Worm (Caenorhabditis elegans) whole organism, L4 larva: ENCODE results near the gene ndx-9.

Source experiments
- F10B5.3 ChIP-seq: sonication (generic microtip); optimal IDR thresholded peaks from 2 replicates; lab custom pipeline; 2016; ENCODE audit warnings: mild to moderate bottlenecking, missing genetic modification characterization, missing compliant biosample characterization
- F26F4.8 ChIP-seq: fragments of 200-800 bp; sonication (Bioruptor generic); conservative IDR thresholded peaks from 2 replicates; pipeline ENCODE4 v1.3.6; 2022; ENCODE audit warnings: missing genetic modification characterization, missing compliant biosample characterization
- F49E8.2 ChIP-seq: sonication (generic microtip); optimal IDR thresholded peaks from 2 replicates; lab custom pipeline; 2016; ENCODE audit warnings: missing compliant biosample characterization, mild to moderate bottlenecking, missing genetic modification characterization, borderline replicate concordance
- R02D3.7 ChIP-seq: fragments of 150-350 bp; sonication (generic microtip); optimal IDR thresholded peaks from 3 replicates; lab custom pipeline; 2014; ENCODE audit warnings: missing biosample characterization, missing genetic modification characterization
- Y105C5A.15 ChIP-seq: fragments of 200-800 bp; sonication (Bioruptor generic); IDR thresholded peaks from 2 replicates; pipeline ENCODE4 v1.3.6; 2022; ENCODE audit warnings: missing genetic modification characterization, missing compliant biosample characterization
- Y48G9A.11 ChIP-seq: fragments of 200-800 bp; sonication (Bioruptor generic); IDR thresholded peaks from 2 replicates; pipeline ENCODE4 v1.3.6; 2022; ENCODE audit warnings: missing genetic modification reagents, missing genetic modification characterization, missing compliant biosample characterization
- ZK337.2 ChIP-seq: fragments of 200-800 bp; sonication (Bioruptor generic); IDR thresholded peaks from 2 replicates; pipeline ENCODE4 v1.3.6; 2022; ENCODE audit warnings: missing genetic modification reagents, missing genetic modification characterization, missing compliant biosample characterization
- aly-2 ChIP-seq: sonication (generic microtip); optimal IDR thresholded peaks from 2 replicates; lab custom pipeline; 2018; ENCODE audit warnings: missing biosample characterization, missing genetic modification characterization
- attf-4 ChIP-seq: sonication (generic microtip); optimal IDR thresholded peaks from 3 replicates; lab custom pipeline; 2017; ENCODE audit warnings: missing biosample characterization, missing genetic modification characterization
- ceh-28 ChIP-seq: fragments of 150-350 bp; optimal IDR thresholded peaks from 2 replicates; lab custom pipeline; 2014; ENCODE audit warnings: missing biosample characterization, missing genetic modification reagents, missing genetic modification characterization
- ceh-32 ChIP-seq: sonication (generic microtip); optimal IDR thresholded peaks from 2 replicates; lab custom pipeline; 2016; ENCODE audit warnings: mild to moderate bottlenecking, missing genetic modification characterization, missing compliant biosample characterization; ENCODE audit not compliant: poor library complexity
- ceh-44 ChIP-seq: fragments of 200-800 bp; sonication (Bioruptor generic); IDR thresholded peaks from 2 replicates; pipeline ENCODE4 v1.3.6; 2022; ENCODE audit warnings: missing genetic modification reagents, missing genetic modification characterization, missing compliant biosample characterization
- ceh-62 ChIP-seq: sonication (generic microtip); optimal IDR thresholded peaks from 2 replicates; lab custom pipeline; 2017; ENCODE audit warnings: missing biosample characterization, missing genetic modification characterization
- ces-1 ChIP-seq: fragments of 150-350 bp; sonication (generic microtip); optimal IDR thresholded peaks from 4 replicates; lab custom pipeline; 2014; ENCODE audit warnings: missing biosample characterization, missing genetic modification reagents, missing genetic modification characterization
- cey-2 ChIP-seq: sonication (generic microtip); optimal IDR thresholded peaks from 3 replicates; lab custom pipeline; 2017; ENCODE audit warnings: missing genetic modification characterization, mild to moderate bottlenecking, missing compliant biosample characterization, antibody characterized with exemption, borderline replicate concordance; ENCODE audit not compliant: insufficient read depth
- daf-8 ChIP-seq: fragments of 200-800 bp; sonication (Bioruptor generic); IDR thresholded peaks from 2 replicates; pipeline ENCODE4 v1.3.6; 2022; ENCODE audit warnings: missing genetic modification characterization, missing compliant biosample characterization
- dmd-6 ChIP-seq: fragments of 200-800 bp; sonication (Bioruptor generic); IDR thresholded peaks from 2 replicates; pipeline ENCODE4 v1.3.6; 2022; ENCODE audit warnings: missing genetic modification reagents, missing genetic modification characterization, missing compliant biosample characterization
- dmd-8 ChIP-seq: fragments of 200-800 bp; sonication (Bioruptor generic); IDR thresholded peaks from 2 replicates; pipeline ENCODE4 v1.3.6; 2022; ENCODE audit warnings: missing genetic modification characterization, missing compliant biosample characterization
- dpl-1 ChIP-seq: fragments of 150-350 bp; optimal IDR thresholded peaks from 2 replicates; lab custom pipeline; 2014; ENCODE audit warnings: missing biosample characterization, missing genetic modification reagents, missing genetic modification characterization
- duxl-1 ChIP-seq: sonication (generic microtip); optimal IDR thresholded peaks from 2 replicates; lab custom pipeline; 2016; ENCODE audit warnings: mild to moderate bottlenecking, missing genetic modification characterization, moderate library complexity, missing compliant biosample characterization; ENCODE audit not compliant: poor library complexity
- fos-1 ChIP-seq: fragments of 150-350 bp; optimal IDR thresholded peaks from 2 replicates; lab custom pipeline; 2014; ENCODE audit warnings: missing biosample characterization, missing genetic modification characterization
- gei-8 ChIP-seq: fragments of 200-800 bp; sonication (Bioruptor generic); optimal IDR thresholded peaks from 2 replicates; lab custom pipeline; 2018; ENCODE audit warnings: mild to moderate bottlenecking, missing genetic modification characterization, missing compliant biosample characterization
- hmg-1.1 ChIP-seq: fragments of 200-800 bp; sonication (Bioruptor generic); IDR thresholded peaks from 2 replicates; pipeline ENCODE4 v1.3.6; 2022; ENCODE audit warnings: missing genetic modification reagents, missing genetic modification characterization, missing compliant biosample characterization
- lim-7 ChIP-seq: fragments of 200-800 bp; sonication (Bioruptor generic); IDR thresholded peaks from 2 replicates; pipeline ENCODE4 v1.3.6; 2022; ENCODE audit warnings: missing genetic modification characterization, missing compliant biosample characterization
- lin-15B ChIP-seq: fragments of 150-350 bp; sonication (generic microtip); optimal IDR thresholded peaks from 3 replicates; lab custom pipeline; 2014; ENCODE audit warnings: missing biosample characterization, missing genetic modification characterization
- lir-3 ChIP-seq: sonication (generic microtip); optimal IDR thresholded peaks from 2 replicates; lab custom pipeline; 2016; ENCODE audit warnings: mild to moderate bottlenecking, missing genetic modification characterization, missing compliant biosample characterization
- lsy-2 ChIP-seq, 2 experiments: fragments of 150-350 bp in 1 of 2; sonication (generic microtip) in 1 of 2; optimal IDR thresholded peaks; 2 replicates each; lab custom pipeline; 2014 to 2017; ENCODE audit warnings: missing biosample characterization in 2 of 2, missing genetic modification characterization in 2 of 2
- madf-5 ChIP-seq, 2 experiments: fragments of 200-800 bp; sonication (Bioruptor generic); IDR thresholded peaks; 2 replicates each; pipeline ENCODE4 v1.3.6; 2022; ENCODE audit warnings: missing compliant biosample characterization in 2 of 2, missing genetic modification characterization in 2 of 2
- madf-9 ChIP-seq: fragments of 200-800 bp; sonication (Bioruptor generic); conservative IDR thresholded peaks from 2 replicates; pipeline ENCODE4 v1.3.6; 2022; ENCODE audit warnings: missing genetic modification reagents, missing genetic modification characterization, missing compliant biosample characterization
- mdl-1 ChIP-seq, 2 experiments: fragments of 150-350 bp in 1 of 2; sonication (generic microtip) in 1 of 2; optimal IDR thresholded peaks; 2 replicates each; lab custom pipeline; 2014 to 2017; ENCODE audit warnings: missing biosample characterization in 2 of 2, missing genetic modification characterization in 2 of 2
- mdt-29 ChIP-seq: fragments of 200-800 bp; sonication (Bioruptor generic); IDR thresholded peaks from 2 replicates; pipeline ENCODE4 v1.3.6; 2022; ENCODE audit warnings: missing genetic modification reagents, missing genetic modification characterization, missing compliant biosample characterization
- mes-2 ChIP-seq: sonication (generic microtip); optimal IDR thresholded peaks from 2 replicates; lab custom pipeline; 2016; ENCODE audit warnings: missing genotype, mild to moderate bottlenecking, missing genetic modification characterization, missing compliant biosample characterization; ENCODE audit not compliant: poor library complexity, severe bottlenecking
- mxl-2 ChIP-seq: fragments of 200-800 bp; sonication (Bioruptor generic); conservative IDR thresholded peaks from 2 replicates; pipeline ENCODE4 v1.3.6; 2022; ENCODE audit warnings: missing genetic modification reagents, missing genetic modification characterization, missing compliant biosample characterization
- nhr-102 ChIP-seq: sonication (generic microtip); optimal IDR thresholded peaks from 2 replicates; lab custom pipeline; 2016; ENCODE audit warnings: mild to moderate bottlenecking, missing genetic modification characterization, moderate library complexity, missing compliant biosample characterization
- nhr-237 ChIP-seq: sonication (generic microtip); optimal IDR thresholded peaks from 2 replicates; lab custom pipeline; 2017; ENCODE audit warnings: missing biosample characterization, missing genetic modification characterization
- nhr-48 ChIP-seq: sonication (generic microtip); optimal IDR thresholded peaks from 2 replicates; lab custom pipeline; 2016; ENCODE audit warnings: mild to moderate bottlenecking, missing genetic modification characterization, missing compliant biosample characterization
- pqm-1 ChIP-seq: sonication (generic microtip); optimal IDR thresholded peaks from 2 replicates; lab custom pipeline; 2017; ENCODE audit warnings: missing biosample characterization, missing genetic modification characterization
- rbr-2 ChIP-seq: sonication (generic microtip); optimal IDR thresholded peaks from 2 replicates; lab custom pipeline; 2016; ENCODE audit warnings: missing genotype, missing genetic modification characterization, missing compliant biosample characterization
- saeg-2 ChIP-seq: fragments of 200-800 bp; sonication (Bioruptor generic); IDR thresholded peaks from 2 replicates; pipeline ENCODE4 v1.3.6; 2022; ENCODE audit warnings: missing genetic modification reagents, missing genetic modification characterization, missing compliant biosample characterization
- sdz-12 ChIP-seq: fragments of 200-800 bp; sonication (Bioruptor generic); optimal IDR thresholded peaks from 2 replicates; lab custom pipeline; 2018; ENCODE audit warnings: mild to moderate bottlenecking, missing genetic modification characterization, missing compliant biosample characterization
- set-16 ChIP-seq: fragments of 200-800 bp; sonication (Bioruptor generic); IDR thresholded peaks from 2 replicates; pipeline ENCODE4 v1.3.6; 2022; ENCODE audit warnings: missing genetic modification reagents, missing genetic modification characterization, missing compliant biosample characterization
- skn-1 ChIP-seq: fragments of 150-350 bp; optimal IDR thresholded peaks from 2 replicates; lab custom pipeline; 2014; ENCODE audit warnings: missing biosample characterization, missing genetic modification characterization
- snpc-4 ChIP-seq: fragments of 150-350 bp; optimal IDR thresholded peaks from 2 replicates; lab custom pipeline; 2014; ENCODE audit warnings: missing biosample characterization, missing genetic modification characterization
- spr-1 ChIP-seq: sonication (generic microtip); optimal IDR thresholded peaks from 2 replicates; lab custom pipeline; 2016; ENCODE audit warnings: mild to moderate bottlenecking, missing genetic modification characterization, missing compliant biosample characterization
- tag-97 ChIP-seq: fragments of 200-800 bp; sonication (Bioruptor generic); IDR thresholded peaks from 2 replicates; pipeline ENCODE4 v1.3.6; 2022; ENCODE audit warnings: missing genetic modification characterization, missing compliant biosample characterization
- tra-1 ChIP-seq: fragments of 200-800 bp; sonication (Bioruptor generic); IDR thresholded peaks from 2 replicates; pipeline ENCODE4 v1.3.6; 2022; ENCODE audit warnings: missing genetic modification reagents, missing genetic modification characterization, missing compliant biosample characterization
- unc-130 ChIP-seq: sonication (generic microtip); optimal IDR thresholded peaks from 2 replicates; lab custom pipeline; 2016; ENCODE audit warnings: missing genetic modification reagents, missing genetic modification characterization, missing compliant biosample characterization
- vab-7 ChIP-seq: fragments of 200-800 bp; sonication (Bioruptor generic); IDR thresholded peaks from 2 replicates; pipeline ENCODE4 v1.3.6; 2022; ENCODE audit warnings: missing genetic modification reagents, missing genetic modification characterization, missing compliant biosample characterization
- zag-1 ChIP-seq: fragments of 150-350 bp; optimal IDR thresholded peaks from 2 replicates; lab custom pipeline; 2014; ENCODE audit warnings: missing biosample characterization, missing genetic modification characterization
- zip-11 ChIP-seq: fragments of 200-800 bp; sonication (Bioruptor generic); IDR thresholded peaks from 2 replicates; pipeline ENCODE4 v1.3.6; 2022; ENCODE audit warnings: missing genetic modification characterization, missing compliant biosample characterization
- zip-2 ChIP-seq: fragments of 150-350 bp; optimal IDR thresholded peaks from 2 replicates; lab custom pipeline; 2014; ENCODE audit warnings: missing biosample characterization, missing genetic modification characterization
- ztf-11 ChIP-seq: fragments of 150-350 bp; optimal IDR thresholded peaks from 2 replicates; lab custom pipeline; 2014; ENCODE audit warnings: missing biosample characterization, missing genetic modification characterization
- ztf-7 ChIP-seq: fragments of 150-350 bp; optimal IDR thresholded peaks from 2 replicates; lab custom pipeline; 2014; ENCODE audit warnings: missing biosample characterization, missing genetic modification characterization

ndx-9 gene

DNA sequence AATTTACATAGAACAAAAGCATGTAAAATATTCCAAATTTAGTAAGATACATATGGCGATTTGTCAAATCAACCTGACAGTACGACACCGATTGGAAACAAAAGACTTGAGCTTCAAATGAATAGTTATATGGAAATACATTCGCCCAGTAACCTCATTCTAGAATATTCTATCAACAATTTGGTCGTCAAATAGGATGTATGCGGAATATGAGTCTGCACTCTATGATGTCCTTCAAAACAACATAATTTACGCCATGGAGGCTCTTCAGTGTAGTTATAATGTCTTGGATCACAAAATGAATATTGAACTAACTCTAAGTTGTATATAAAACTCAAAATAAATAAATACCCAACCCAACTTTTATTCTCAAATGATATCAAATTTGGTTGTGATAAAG lies 14.8 kb upstream of the ndx-9 start (continued):
- TF ChIP-seq saeg-2 (no peak), daf-8 (GFP tag; lab: Robert Waterston, UW) (no peak), F26F4.8 (no peak), Y105C5A.15 (GFP tag; lab: Robert Waterston, UW) (no peak), ZK337.2 (no peak), ceh-44 (GFP tag; lab: Robert Waterston, UW) (no peak), aly-2 (tag; lab: Kevin White, UChicago) (no peak), zag-1 (no peak), zip-2 (no peak), vab-7 (no peak), Y48G9A.11 (GFP tag; lab: Robert Waterston, UW) (no peak), nhr-48 (no peak), hmg-1.1 (GFP tag; lab: Robert Waterston, UW) (peak; percentile 14; the same call in 1 of the 2 replicates), unc-130 (GFP tag; lab: Kevin White, UChicago) (no peak), mdt-29 (GFP tag; lab: Robert Waterston, UW) (no peak), ceh-28 (tag; lab: Kevin White, UChicago) (no peak), pqm-1 (tag; lab: Kevin White, UChicago) (no peak), lir-3 (tag; lab: Kevin White, UChicago) (no peak), mes-2 (tag; lab: Kevin White, UChicago) (peak; percentile 15), snpc-4 (tag; lab: Kevin White, UChicago) (no peak), mdl-1 (tag; optimal IDR thresholded peaks at IDR 0.05; lab: Kevin White, UChicago) (no peak), ceh-32 (tag; lab: Kevin White, UChicago) (no peak), tra-1 (GFP tag; lab: Robert Waterston, UW) (peak; percentile 29; the same call in 1 of the 2 replicates), dmd-6 (GFP tag; lab: Robert Waterston, UW) (no peak), spr-1 (tag; lab: Kevin White, UChicago) (no peak), lin-15B (no peak), tag-97 (GFP tag; lab: Robert Waterston, UW) (no peak), R02D3.7 (no peak), zip-11 (no peak), rbr-2 (tag; lab: Kevin White, UChicago) (no peak), gei-8 (GFP tag; lab: Kevin White, UChicago) (no peak), sdz-12 (GFP tag; lab: Kevin White, UChicago) (no peak), fos-1 (tag; lab: Kevin White, UChicago) (no peak), lsy-2 (tag; optimal IDR thresholded peaks at IDR 0.05; lab: Kevin White, UChicago) (peak in 1 of 2 experiments; percentile 45), F49E8.2 (no peak), cey-2 (tag; lab: Kevin White, UChicago) (no peak), madf-9 (no peak), set-16 (GFP tag; lab: Robert Waterston, UW) (no peak), attf-4 (tag; lab: Kevin White, UChicago) (no peak), ztf-7 (tag; lab: Kevin White, UChicago) (no peak), duxl-1 (tag; lab: Kevin White, UChicago) (no peak), dmd-8 (GFP tag; lab: Robert Waterston, UW) (no peak), nhr-237 (tag; lab: Kevin White, UChicago) (no peak), madf-5 (GFP tag; IDR thresholded peaks at IDR 0.05; lab: Robert Waterston, UW) (no peak), skn-1 (no peak), mxl-2 (GFP tag; lab: Robert Waterston, UW) (no peak), nhr-102 (tag; lab: Kevin White, UChicago) (no peak), ceh-62 (tag; lab: Kevin White, UChicago) (no peak), lim-7 (GFP tag; lab: Robert Waterston, UW) (peak; percentile 52; the same call in 1 of the 2 replicates), dpl-1 (GFP tag; lab: Kevin White, UChicago) (peak; percentile 23), ces-1 (no peak), F10B5.3 (tag; lab: Kevin White, UChicago) (no peak), ztf-11 (tag; lab: Kevin White, UChicago) (no peak)
